Fruit fly (Drosophila melanogaster): ENCODE data around the gene His2Av.

Gene His2Av

DNA sequence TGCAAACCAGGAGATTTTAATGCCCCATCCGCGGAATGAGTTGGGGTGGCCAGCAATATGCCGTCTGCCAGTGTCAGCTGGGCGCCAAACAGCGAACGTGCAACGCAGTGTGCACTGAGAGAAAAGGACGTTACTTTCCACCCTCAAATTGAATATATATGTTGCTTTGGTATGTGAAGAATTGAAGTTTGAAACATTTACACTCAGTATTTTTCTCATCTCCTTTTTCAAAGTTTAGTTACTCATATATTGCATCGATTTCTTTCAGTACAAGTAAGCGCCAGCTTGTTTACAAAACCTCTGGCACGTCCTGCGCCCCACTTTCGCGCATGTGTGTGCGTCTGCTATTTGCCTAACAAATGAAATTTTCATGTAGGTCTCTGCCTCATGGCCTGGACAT is 7.5 kb upstream of the His2Av start (continued):
- TF ChIP-seq CG34224 (GFP tag; IDR thresholded peaks at IDR 0.05; ENCODE audit: partially characterized antibody) (no peak), CG14014 (GFP tag; IDR thresholded peaks at IDR 0.05) (0 out of 2 replicates have a peak, but pooled peaks have one; percentile 45), kah (GFP tag; optimal IDR thresholded peaks at IDR 0.05) (no peak), ssp (GFP tag; IDR thresholded peaks at IDR 0.05) (peak; percentile 45), Sox102F (GFP tag; optimal IDR thresholded peaks at IDR 0.05) (peak; percentile 45), tna (GFP tag; IDR thresholded peaks at IDR 0.05; ENCODE audit: partially characterized antibody) (no peak), CG12236 (GFP tag; optimal IDR thresholded peaks at IDR 0.05) (no peak), exex (tag; optimal IDR thresholded peaks at IDR 0.05) (no peak), CG18476 (GFP tag; optimal IDR thresholded peaks at IDR 0.05) (no peak), CG12942 (GFP tag; optimal IDR thresholded peaks at IDR 0.05) (no peak), CG31441 (GFP tag; IDR thresholded peaks at IDR 0.05) (peak; percentile 70), Bgb (GFP tag; IDR thresholded peaks at IDR 0.05; ENCODE audit: partially characterized antibody) (no peak), CG1529 (GFP tag; optimal IDR thresholded peaks at IDR 0.05) (no peak), CG4328 (GFP tag; optimal IDR thresholded peaks at IDR 0.05) (no peak), fu2 (GFP tag; optimal IDR thresholded peaks at IDR 0.05) (no peak), unc-4 (GFP tag; IDR thresholded peaks at IDR 0.05; ENCODE audit: partially characterized antibody) (no peak), H2.0 (GFP tag; IDR thresholded peaks at IDR 0.05) (no peak), vnd (GFP tag; IDR thresholded peaks at IDR 0.05; ENCODE audit: partially characterized antibody) (no peak), CG9797 (GFP tag; optimal IDR thresholded peaks at IDR 0.05) (no peak), CG5180 (GFP tag; optimal IDR thresholded peaks at IDR 0.05) (peak; percentile 9), pnt (GFP tag; optimal IDR thresholded peaks at IDR 0.05) (peak; percentile 31), lbe (GFP tag; optimal IDR thresholded peaks at IDR 0.05) (no peak), grau (tag; optimal IDR thresholded peaks at IDR 0.05) (peak; percentile 35), eve (GFP tag; optimal IDR thresholded peaks at IDR 0.05) (peak in 1 of 2 experiments; percentile 68), CG10321 (GFP tag; IDR thresholded peaks at IDR 0.05) (no peak), CG1603 (tag; optimal IDR thresholded peaks at IDR 0.05) (peak; percentile 51), CG30020 (tag; optimal IDR thresholded peaks at IDR 0.05) (no peak), Sry-β (GFP tag; optimal IDR thresholded peaks at IDR 0.05) (no peak), CG1647 (GFP tag; optimal IDR thresholded peaks at IDR 0.05) (no peak), Opbp (GFP tag; IDR thresholded peaks at IDR 0.05; ENCODE audit: partially characterized antibody) (no peak), dmrt99B (tag; optimal IDR thresholded peaks at IDR 0.05) (peak; percentile 55), CG2875 (GFP tag; optimal IDR thresholded peaks at IDR 0.05) (no peak), shn (GFP tag; optimal IDR thresholded peaks at IDR 0.05) (no peak), pzg (GFP tag; optimal IDR thresholded peaks at IDR 0.05) (no peak), gcm2 (GFP tag; optimal IDR thresholded peaks at IDR 0.05) (no peak), CG11695 (GFP tag; IDR thresholded peaks at IDR 0.05) (no peak), CG8281 (tag; optimal IDR thresholded peaks at IDR 0.05) (no peak), CG34376 (GFP tag; optimal IDR thresholded peaks at IDR 0.05) (no peak), en (GFP tag; optimal IDR thresholded peaks at IDR 0.05) (no peak), CG7963 (GFP tag; IDR thresholded peaks at IDR 0.05; ENCODE audit: partially characterized antibody) (no peak), Nf-YC (tag; optimal IDR thresholded peaks at IDR 0.05) (no peak), nerfin-1 (tag; optimal IDR thresholded peaks at IDR 0.05) (no peak), NFAT (GFP tag; IDR thresholded peaks at IDR 0.05) (no peak), Ets65A (GFP tag) (peak; percentile 87), dati (GFP tag; IDR thresholded peaks at IDR 0.05) (no peak), CG4820 (GFP tag; optimal IDR thresholded peaks at IDR 0.05) (no peak), Awh (GFP tag; IDR thresholded peaks at IDR 0.05) (peak; percentile 82), CG12155 (GFP tag; optimal IDR thresholded peaks at IDR 0.05) (no peak), CG15696 (tag; optimal IDR thresholded peaks at IDR 0.05) (peak; percentile 54), D19A (tag; optimal IDR thresholded peaks at IDR 0.05) (no peak), ab (GFP tag; optimal IDR thresholded peaks at IDR 0.05) (no peak)
